Worm (Caenorhabditis elegans): Measurements from ENCODE around the gene B0035.15.

ce11 chrIV:11285239-11285638 is 12.8 kb downstream of the B0035.15 start:
- TF ChIP-seq fos-1 (tag; optimal IDR thresholded peaks at IDR 0.05) (no peak), nhr-12 (tag; optimal IDR thresholded peaks at IDR 0.05) (no peak), ceh-16 (tag; optimal IDR thresholded peaks at IDR 0.05) (no peak), lin-39 (tag; optimal IDR thresholded peaks at IDR 0.05) (no peak), peb-1 (tag; optimal IDR thresholded peaks at IDR 0.05) (no peak), lsy-2 (tag; optimal IDR thresholded peaks at IDR 0.05) (no peak), unc-39 (tag; optimal IDR thresholded peaks at IDR 0.05) (no peak), nhr-237 (tag; optimal IDR thresholded peaks at IDR 0.05) (no peak), dmd-4 (tag; optimal IDR thresholded peaks at IDR 0.05) (no peak), unc-55 (GFP tag; optimal IDR thresholded peaks at IDR 0.05) (no peak)

All from whole organism, L2 larva.